Worm (Caenorhabditis elegans) whole organism, mixed stage, embryonic: ENCODE measurements around the gene lgc-25.

Experiments
- M03D4.4 ChIP-seq: sonication (generic microtip); optimal IDR thresholded peaks from 2 replicates; lab custom pipeline; 2017; ENCODE audit warnings: mild to moderate bottlenecking, missing genetic modification characterization, missing compliant biosample characterization
- ceh-39 ChIP-seq: fragments of 150-350 bp; optimal IDR thresholded peaks from 2 replicates; lab custom pipeline; 2014; ENCODE audit warnings: missing biosample characterization, missing genetic modification characterization
- ceh-83 ChIP-seq: fragments of 200-800 bp; sonication (Bioruptor generic); optimal IDR thresholded peaks from 2 replicates; lab custom pipeline; 2018; ENCODE audit warnings: mild to moderate bottlenecking, missing genetic modification characterization, missing compliant biosample characterization
- ces-1 ChIP-seq: fragments of 150-350 bp; optimal IDR thresholded peaks from 2 replicates; lab custom pipeline; 2014; ENCODE audit warnings: missing biosample characterization, missing genetic modification reagents, missing genetic modification characterization
- cnd-1 ChIP-seq: fragments of 200-800 bp; sonication (Bioruptor generic); optimal IDR thresholded peaks from 2 replicates; lab custom pipeline; 2018; ENCODE audit warnings: mild to moderate bottlenecking, missing genetic modification characterization, missing compliant biosample characterization
- drap-1 ChIP-seq: fragments of 200-800 bp; sonication (Bioruptor generic); optimal IDR thresholded peaks from 3 replicates; lab custom pipeline; 2018; ENCODE audit warnings: mild to moderate bottlenecking, missing genetic modification characterization, missing compliant biosample characterization
- elt-1 ChIP-seq: sonication (generic microtip); optimal IDR thresholded peaks from 2 replicates; lab custom pipeline; 2017; ENCODE audit warnings: missing genetic modification characterization, mild to moderate bottlenecking, missing compliant biosample characterization, antibody characterized with exemption, moderate library complexity, borderline replicate concordance; ENCODE audit not compliant: insufficient read depth
- ham-2 ChIP-seq: fragments of 200-800 bp; sonication (Bioruptor generic); optimal IDR thresholded peaks from 2 replicates; lab custom pipeline; 2018; ENCODE audit warnings: mild to moderate bottlenecking, missing genetic modification characterization, missing compliant biosample characterization
- hlh-1 ChIP-seq: fragments of 150-350 bp; optimal IDR thresholded peaks from 2 replicates; lab custom pipeline; 2014; ENCODE audit warnings: missing biosample characterization, missing genetic modification reagents, missing genetic modification characterization
- lin-13 ChIP-seq: fragments of 150-350 bp; optimal IDR thresholded peaks from 2 replicates; lab custom pipeline; 2014; ENCODE audit warnings: missing biosample characterization, missing genetic modification characterization
- lsy-2 ChIP-seq: fragments of 150-350 bp; optimal IDR thresholded peaks from 2 replicates; lab custom pipeline; 2014; ENCODE audit warnings: missing biosample characterization, missing genetic modification characterization
- mab-5 ChIP-seq: fragments of 150-350 bp; optimal IDR thresholded peaks from 2 replicates; lab custom pipeline; 2014; ENCODE audit warnings: missing biosample characterization, missing genetic modification characterization
- mep-1 ChIP-seq: fragments of 150-350 bp; optimal IDR thresholded peaks from 2 replicates; lab custom pipeline; 2017; ENCODE audit warnings: missing biosample characterization, missing genetic modification reagents, missing genetic modification characterization, inconsistent platforms
- mls-2 ChIP-seq: sonication (generic microtip); optimal IDR thresholded peaks from 2 replicates; lab custom pipeline; 2016; ENCODE audit warnings: mild to moderate bottlenecking, missing genetic modification characterization, moderate library complexity, missing compliant biosample characterization
- nhr-12 ChIP-seq: fragments of 150-350 bp; optimal IDR thresholded peaks from 2 replicates; lab custom pipeline; 2014; ENCODE audit warnings: missing biosample characterization, missing genetic modification characterization
- nhr-2 ChIP-seq: fragments of 150-350 bp; optimal IDR thresholded peaks from 2 replicates; lab custom pipeline; 2014; ENCODE audit warnings: missing biosample characterization, missing genetic modification characterization
- nhr-237 ChIP-seq: fragments of 150-350 bp; optimal IDR thresholded peaks from 2 replicates; lab custom pipeline; 2014; ENCODE audit warnings: missing biosample characterization, missing genetic modification characterization
- nhr-28 ChIP-seq: fragments of 150-350 bp; optimal IDR thresholded peaks from 2 replicates; lab custom pipeline; 2014; ENCODE audit warnings: missing biosample characterization, missing genetic modification characterization
- nhr-76 ChIP-seq: sonication (generic microtip); optimal IDR thresholded peaks from 2 replicates; lab custom pipeline; 2017; ENCODE audit warnings: missing biosample characterization, missing genetic modification characterization
- pha-4 ChIP-seq: fragments of 150-350 bp; optimal IDR thresholded peaks from 2 replicates; lab custom pipeline; 2018; ENCODE audit warnings: missing biosample characterization, missing genetic modification reagents, missing genetic modification characterization
- sem-2 ChIP-seq: fragments of 200-800 bp; sonication (Bioruptor generic); optimal IDR thresholded peaks from 2 replicates; lab custom pipeline; 2018; ENCODE audit warnings: mild to moderate bottlenecking, missing genetic modification characterization, missing compliant biosample characterization
- snpc-4 ChIP-seq: fragments of 150-350 bp; optimal IDR thresholded peaks from 2 replicates; lab custom pipeline; 2014; ENCODE audit warnings: missing biosample characterization, missing genetic modification characterization
- sptf-1 ChIP-seq: sonication (generic microtip); optimal IDR thresholded peaks from 2 replicates; lab custom pipeline; 2017; ENCODE audit warnings: mild to moderate bottlenecking, missing genetic modification characterization, moderate library complexity, missing compliant biosample characterization
- tbx-8 ChIP-seq: fragments of 200-800 bp; sonication (Bioruptor generic); optimal IDR thresholded peaks from 2 replicates; lab custom pipeline; 2018; ENCODE audit warnings: mild to moderate bottlenecking, missing genetic modification characterization, moderate library complexity, missing compliant biosample characterization
- unc-120 ChIP-seq: sonication (generic microtip); optimal IDR thresholded peaks from 2 replicates; lab custom pipeline; 2017; ENCODE audit warnings: missing genetic modification characterization, missing compliant biosample characterization; ENCODE audit not compliant: poor library complexity, severe bottlenecking
- zip-8 ChIP-seq: fragments of 150-350 bp; optimal IDR thresholded peaks from 2 replicates; lab custom pipeline; 2014; ENCODE audit warnings: missing biosample characterization, missing genetic modification characterization

Gene lgc-25

ce11 chrX:14146740-14147140 lies 14.8 kb downstream of the lgc-25 start:
- TF ChIP-seq mab-5 (tag; lab: Kevin White, UChicago) (no peak), ces-1 (peak; percentile 22), pha-4 (tag; lab: Kevin White, UChicago) (peak; percentile 37), lsy-2 (tag; lab: Kevin White, UChicago) (no peak), hlh-1 (tag; lab: Kevin White, UChicago) (no peak), nhr-237 (peak; percentile 55), mep-1 (peak; percentile 18), unc-120 (tag; lab: Kevin White, UChicago) (peak; percentile 69)

DNA sequence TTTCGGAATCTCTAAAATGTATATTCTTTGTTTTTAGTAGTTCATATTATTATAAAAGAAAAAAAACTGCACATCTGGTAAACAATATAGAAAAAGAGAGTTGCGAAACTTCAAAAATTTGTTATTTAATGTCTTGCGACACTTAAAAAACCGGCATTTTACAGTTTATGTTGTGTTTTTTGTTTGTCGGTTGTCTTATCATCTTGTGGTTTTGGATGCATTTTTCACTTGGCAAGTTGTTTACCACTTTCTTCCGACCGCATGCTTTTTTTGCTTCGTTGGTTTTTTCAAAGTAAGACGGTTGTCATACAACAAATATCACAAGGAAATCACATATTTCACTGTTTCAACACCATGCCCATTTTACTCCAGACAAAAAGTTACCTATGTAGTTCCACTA lies 15.9 kb downstream of the lgc-25 start:
- TF ChIP-seq sptf-1 (tag; lab: Kevin White, UChicago) = no peak
- no peak for TF ChIP-seq nhr-2 (tag; lab: Kevin White, UChicago)
- no peak for TF ChIP-seq unc-120 (tag; lab: Kevin White, UChicago)
- no peak for TF ChIP-seq drap-1 (GFP tag; lab: Kevin White, UChicago)
- TF ChIP-seq ces-1 = no peak
- no peak for TF ChIP-seq cnd-1 (tag; lab: Kevin White, UChicago)
- no peak for TF ChIP-seq nhr-237
- no peak for TF ChIP-seq zip-8 (tag; lab: Kevin White, UChicago)
- no peak for TF ChIP-seq snpc-4 (tag; lab: Kevin White, UChicago)
- no peak for TF ChIP-seq nhr-12
- TF ChIP-seq, all 35 proteins: peak for 0

- TF ChIP-seq unc-120 (tag; lab: Kevin White, UChicago) (no peak), nhr-12 (no peak), sptf-1 (tag; lab: Kevin White, UChicago) (no peak), nhr-237 (no peak), ceh-83 (GFP tag; lab: Kevin White, UChicago) (no peak), hlh-1 (tag; lab: Kevin White, UChicago) (no peak), lin-13 (no peak)
Observed at ce11 chrX:14141896-14142392, 19.6 kb downstream of the lgc-25 start, which contains the start of gene ceh-89. ceh-89 (plus strand) TSS chrX:14141946.

DNA sequence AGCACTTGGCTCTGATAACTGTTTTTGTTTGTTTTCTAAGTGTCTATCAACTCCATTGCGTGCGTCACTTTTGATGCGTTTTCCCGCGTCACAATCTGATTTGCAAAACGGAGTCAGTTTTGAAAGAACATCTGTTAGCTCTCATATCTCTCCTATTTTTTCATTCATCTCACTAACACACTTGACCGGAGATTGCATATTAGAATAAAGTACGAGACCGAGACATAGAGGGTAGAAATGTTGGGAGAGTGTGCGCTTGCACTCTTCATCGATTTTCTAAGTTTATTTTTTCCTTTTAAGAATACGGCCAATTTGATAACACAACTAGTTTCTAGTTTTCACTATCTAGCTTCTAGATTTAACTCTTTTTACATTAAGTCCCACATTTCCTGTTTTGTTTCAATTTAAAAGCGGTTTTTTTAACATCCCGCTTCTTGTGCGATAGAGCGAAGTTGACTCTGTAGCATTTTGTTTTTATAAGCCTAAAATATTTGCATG lies 20.1 kb downstream of the lgc-25 start:
- TF ChIP-seq nhr-2 (tag; lab: Kevin White, UChicago) (peak; percentile 54), ces-1 (peak; percentile 71), zip-8 (tag; lab: Kevin White, UChicago) (no peak)

DNA sequence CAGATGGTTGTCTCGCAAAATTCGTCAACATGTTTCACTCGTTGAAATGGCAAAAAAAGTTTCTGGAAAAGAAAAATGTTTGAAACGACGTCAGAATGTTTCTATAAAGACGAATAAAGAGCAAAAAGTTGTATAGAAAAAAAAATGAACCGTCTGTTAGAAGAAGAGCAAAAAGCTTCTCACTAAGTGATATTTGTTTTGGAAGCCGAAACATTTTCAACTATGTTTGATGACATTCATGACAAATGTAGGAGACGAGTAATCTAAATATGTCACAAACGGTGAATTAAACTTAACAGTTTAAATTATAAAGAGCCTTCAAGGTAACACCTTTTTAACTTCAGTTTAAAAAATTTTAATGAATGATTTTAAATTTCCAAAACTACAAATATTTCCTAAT lies 21.5 kb downstream of the lgc-25 start, which contains the start of gene nkat-1:
nkat-1 (minus strand) TSS at position 101 of the 400 bp plus-strand sequence.
- TF ChIP-seq mls-2 (tag; lab: Kevin White, UChicago) (no peak), nhr-28 (tag; lab: Kevin White, UChicago) (no peak), drap-1 (GFP tag; lab: Kevin White, UChicago) (no peak)
- TF ChIP-seq, all 35 proteins: peak for 0

- TF ChIP-seq sptf-1 (tag; lab: Kevin White, UChicago) (no peak), mab-5 (tag; lab: Kevin White, UChicago) (no peak), tbx-8 (GFP tag; lab: Kevin White, UChicago) (no peak), pha-4 (tag; lab: Kevin White, UChicago) (no peak), ham-2 (GFP tag; lab: Kevin White, UChicago) (no peak), M03D4.4 (tag; lab: Kevin White, UChicago) (no peak), sem-2 (GFP tag; lab: Kevin White, UChicago) (no peak), ces-1 (no peak), nhr-28 (tag; lab: Kevin White, UChicago) (no peak), ceh-39 (tag; lab: Kevin White, UChicago) (no peak), elt-1 (tag; lab: Kevin White, UChicago) (no peak), lin-13 (no peak), hlh-1 (tag; lab: Kevin White, UChicago) (no peak), nhr-2 (tag; lab: Kevin White, UChicago) (no peak), nhr-76 (tag; lab: Kevin White, UChicago) (no peak), zip-8 (tag; lab: Kevin White, UChicago) (no peak), unc-120 (tag; lab: Kevin White, UChicago) (no peak)
Observed at ce11 chrX:14134883-14135282, 26.7 kb downstream of the lgc-25 start.
